Worm (Caenorhabditis elegans): Measurements from ENCODE around the gene C25H3.7.

DNA sequence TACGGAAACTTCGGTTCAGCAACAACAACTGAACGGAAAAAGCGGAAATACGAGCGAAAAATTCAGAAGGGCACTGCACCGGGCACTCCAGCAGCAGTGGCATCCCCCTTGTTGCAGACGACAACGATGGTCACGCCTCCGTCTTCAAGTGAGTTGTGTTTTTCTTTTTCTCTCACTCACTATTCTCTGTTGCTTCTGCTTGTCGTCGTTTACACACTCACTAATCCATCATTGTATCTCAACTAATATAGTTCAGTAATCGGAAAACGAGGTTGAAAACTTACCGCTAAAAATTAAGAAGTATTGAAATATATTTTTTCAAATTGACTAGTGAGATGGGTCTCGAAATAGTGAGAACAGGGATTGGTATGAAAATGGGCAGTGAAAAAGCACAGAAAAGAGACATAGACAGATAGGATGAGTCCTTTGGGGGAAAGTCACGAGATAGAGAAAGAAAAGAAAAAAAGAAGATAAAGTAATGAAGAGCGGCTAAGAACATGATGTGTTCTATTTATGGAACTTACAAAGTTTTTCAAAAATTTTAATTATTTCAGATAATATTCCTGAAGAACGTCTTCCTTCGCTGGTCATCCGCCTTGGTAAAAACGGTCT, 5.4 kb downstream of the C25H3.7 start:
- TF ChIP-seq ceh-18 (tag; optimal IDR thresholded peaks at IDR 0.05) (no peak), dmd-4 (tag; optimal IDR thresholded peaks at IDR 0.05; ENCODE audit: borderline replicate concordance) (no peak), F13H6.1 (tag; optimal IDR thresholded peaks at IDR 0.05) (no peak), C08G9.2 (tag; optimal IDR thresholded peaks at IDR 0.05) (no peak), unc-86 (tag; optimal IDR thresholded peaks at IDR 0.05) (no peak), nhr-232 (tag; optimal IDR thresholded peaks at IDR 0.05) (no peak), elt-4 (tag; optimal IDR thresholded peaks at IDR 0.05) (no peak), ttx-3 (tag; optimal IDR thresholded peaks at IDR 0.05) (no peak), mec-3 (tag; optimal IDR thresholded peaks at IDR 0.05; ENCODE audit: borderline replicate concordance) (no peak), hlh-13 (GFP tag; optimal IDR thresholded peaks at IDR 0.05) (no peak), gmeb-2 (tag; optimal IDR thresholded peaks at IDR 0.05) (no peak), ets-4 (tag; optimal IDR thresholded peaks at IDR 0.05) (no peak), fkh-10 (GFP tag; optimal IDR thresholded peaks at IDR 0.05) (no peak), tbx-2 (tag; optimal IDR thresholded peaks at IDR 0.05) (no peak)
